Worm (Caenorhabditis elegans) whole organism, early embryonic: ENCODE measurements around the gene clp-6.

ENCODE experiments used
- B0310.2 ChIP-seq: sonication (generic microtip); optimal IDR thresholded peaks from 2 replicates; lab custom pipeline; 2016; ENCODE audit warnings: mild to moderate bottlenecking, missing genetic modification characterization, missing compliant biosample characterization
- F13C5.2 ChIP-seq: sonication (generic microtip); optimal IDR thresholded peaks from 2 replicates; lab custom pipeline; 2017; ENCODE audit warnings: mild to moderate bottlenecking, missing genetic modification characterization, inconsistent platforms, missing compliant biosample characterization
- aly-1 ChIP-seq: sonication (generic microtip); optimal IDR thresholded peaks from 2 replicates; lab custom pipeline; 2016; ENCODE audit warnings: missing genetic modification characterization, missing compliant biosample characterization
- ama-1 ChIP-seq: fragments of 150-350 bp; optimal IDR thresholded peaks from 2 replicates; lab custom pipeline; 2014
- ceh-13 ChIP-seq: fragments of 200-800 bp; sonication (Bioruptor generic); optimal IDR thresholded peaks from 2 replicates; lab custom pipeline; 2018; ENCODE audit warnings: mild to moderate bottlenecking, missing genetic modification characterization, missing compliant biosample characterization
- ceh-36 ChIP-seq: sonication (generic microtip); optimal IDR thresholded peaks from 2 replicates; lab custom pipeline; 2016; ENCODE audit warnings: missing genetic modification characterization, inconsistent platforms, missing compliant biosample characterization
- ets-7 ChIP-seq: sonication (generic microtip); optimal IDR thresholded peaks from 2 replicates; lab custom pipeline; 2016; ENCODE audit warnings: missing genotype, missing genetic modification characterization, missing compliant biosample characterization
- flt-1 ChIP-seq: fragments of 200-800 bp; sonication (Bioruptor generic); IDR thresholded peaks from 2 replicates; pipeline ENCODE4 v1.3.6; 2022; ENCODE audit warnings: missing genetic modification characterization, missing compliant biosample characterization
- hmbx-1 ChIP-seq: sonication (generic microtip); optimal IDR thresholded peaks from 2 replicates; lab custom pipeline; 2016; ENCODE audit warnings: mild to moderate bottlenecking, missing genetic modification characterization, missing compliant biosample characterization
- hmg-4 ChIP-seq: fragments of 200-800 bp; sonication (Bioruptor generic); optimal IDR thresholded peaks from 2 replicates; lab custom pipeline; 2018; ENCODE audit warnings: mild to moderate bottlenecking, missing genetic modification characterization, missing compliant biosample characterization
- hnd-1 ChIP-seq: sonication (generic microtip); optimal IDR thresholded peaks from 2 replicates; lab custom pipeline; 2016; ENCODE audit warnings: missing genetic modification characterization, missing compliant biosample characterization
- pes-1 ChIP-seq: fragments of 200-800 bp; sonication (Bioruptor generic); IDR thresholded peaks from 2 replicates; pipeline ENCODE4 v1.3.6; 2022; ENCODE audit warnings: missing genetic modification reagents, missing genetic modification characterization, missing compliant biosample characterization
- scrt-1 ChIP-seq: fragments of 200-800 bp; sonication (Bioruptor generic); IDR thresholded peaks from 2 replicates; pipeline ENCODE4 v1.3.6; 2022; ENCODE audit warnings: missing genetic modification characterization, missing compliant biosample characterization
- sea-1 ChIP-seq: fragments of 200-800 bp; sonication (Bioruptor generic); conservative IDR thresholded peaks from 2 replicates; pipeline ENCODE4 v1.3.6; 2022; ENCODE audit warnings: missing genetic modification characterization, missing compliant biosample characterization
- tbx-11 ChIP-seq: fragments of 200-800 bp; sonication (Bioruptor generic); IDR thresholded peaks from 2 replicates; pipeline ENCODE4 v1.3.6; 2022; ENCODE audit warnings: missing genetic modification characterization, missing compliant biosample characterization
- tbx-37 ChIP-seq: fragments of 200-800 bp; sonication (Bioruptor generic); conservative IDR thresholded peaks from 2 replicates; pipeline ENCODE4 v1.3.6; 2022; ENCODE audit warnings: missing genetic modification reagents, missing genetic modification characterization, missing compliant biosample characterization
- tra-4 ChIP-seq: sonication (generic microtip); optimal IDR thresholded peaks from 2 replicates; lab custom pipeline; 2017; ENCODE audit warnings: missing genetic modification characterization, missing compliant biosample characterization

clp-6 gene

ce11 chrIV:1408137-1408536 is 26.7 kb downstream of the clp-6 start:
- TF ChIP-seq scrt-1 (GFP tag; lab: Robert Waterston, UW), result no peak
- no peak for TF ChIP-seq ceh-13 (GFP tag; lab: Kevin White, UChicago)
- no peak for TF ChIP-seq sea-1 (GFP tag; lab: Robert Waterston, UW)
- TF ChIP-seq tbx-37 (GFP tag; lab: Robert Waterston, UW), result no peak
- TF ChIP-seq B0310.2 (tag; lab: Kevin White, UChicago), result no peak
- no peak for TF ChIP-seq hnd-1 (tag; lab: Kevin White, UChicago)

- TF ChIP-seq sea-1 (GFP tag; lab: Robert Waterston, UW) (no peak), B0310.2 (tag; lab: Kevin White, UChicago) (no peak), pes-1 (GFP tag; lab: Robert Waterston, UW) (no peak), tbx-11 (no peak), ceh-36 (tag; lab: Kevin White, UChicago) (no peak), ceh-13 (GFP tag; lab: Kevin White, UChicago) (no peak), ama-1 (no peak), F13C5.2 (tag; lab: Kevin White, UChicago) (no peak), tra-4 (no peak), hnd-1 (tag; lab: Kevin White, UChicago) (no peak), tbx-37 (GFP tag; lab: Robert Waterston, UW) (no peak), hmbx-1 (tag; lab: Kevin White, UChicago) (no peak), scrt-1 (GFP tag; lab: Robert Waterston, UW) (no peak), hmg-4 (GFP tag; lab: Kevin White, UChicago) (no peak), ets-7 (tag; lab: Kevin White, UChicago) (no peak), aly-1 (tag; lab: Kevin White, UChicago) (no peak), flt-1 (GFP tag; lab: Robert Waterston, UW) (no peak)
Observed at ce11 chrIV:1407507-1407906, 27.3 kb downstream of the clp-6 start.

- TF ChIP-seq tbx-37 (GFP tag; lab: Robert Waterston, UW) (no peak), hnd-1 (tag; lab: Kevin White, UChicago) (no peak), aly-1 (tag; lab: Kevin White, UChicago) (no peak), flt-1 (GFP tag; lab: Robert Waterston, UW) (no peak), F13C5.2 (tag; lab: Kevin White, UChicago) (no peak), ama-1 (no peak), ceh-13 (GFP tag; lab: Kevin White, UChicago) (no peak), tbx-11 (no peak), tra-4 (no peak), ets-7 (tag; lab: Kevin White, UChicago) (no peak), hmbx-1 (tag; lab: Kevin White, UChicago) (no peak), ceh-36 (tag; lab: Kevin White, UChicago) (no peak), pes-1 (GFP tag; lab: Robert Waterston, UW) (no peak), B0310.2 (tag; lab: Kevin White, UChicago) (no peak), scrt-1 (GFP tag; lab: Robert Waterston, UW) (no peak), sea-1 (GFP tag; lab: Robert Waterston, UW) (no peak)
Observed at ce11 chrIV:1407049-1407448, 27.8 kb downstream of the clp-6 start.

- no peak for TF ChIP-seq sea-1 (GFP tag; lab: Robert Waterston, UW)
- no peak for TF ChIP-seq B0310.2 (tag; lab: Kevin White, UChicago)
- TF ChIP-seq tbx-11, result no peak
- no peak for TF ChIP-seq ceh-13 (GFP tag; lab: Kevin White, UChicago)
- TF ChIP-seq hnd-1 (tag; lab: Kevin White, UChicago), result no peak
- no peak for TF ChIP-seq hmbx-1 (tag; lab: Kevin White, UChicago)
- no peak for TF ChIP-seq ama-1
- TF ChIP-seq F13C5.2 (tag; lab: Kevin White, UChicago), result no peak
- no peak for TF ChIP-seq ets-7 (tag; lab: Kevin White, UChicago)
- no peak for TF ChIP-seq hmg-4 (GFP tag; lab: Kevin White, UChicago)
- TF ChIP-seq tbx-37 (GFP tag; lab: Robert Waterston, UW), result no peak
- TF ChIP-seq aly-1 (tag; lab: Kevin White, UChicago), result no peak
- TF ChIP-seq scrt-1 (GFP tag; lab: Robert Waterston, UW), result no peak
- no peak for TF ChIP-seq tra-4
- TF ChIP-seq pes-1 (GFP tag; lab: Robert Waterston, UW), result no peak
Observed at ce11 chrIV:1406267-1406666, 28.6 kb downstream of the clp-6 start, which contains the start of gene spp-31. Gene spp-31, plus strand, starts transcription at chrIV:1406567.

- TF ChIP-seq sea-1 (GFP tag; lab: Robert Waterston, UW), result no peak
Observed at ce11 chrIV:1405780-1406179, 29.1 kb downstream of the clp-6 start.

ce11 chrIV:1403960-1404359 is 30.9 kb downstream of the clp-6 start:
- TF ChIP-seq tbx-11 (no peak), B0310.2 (tag; lab: Kevin White, UChicago) (no peak), scrt-1 (GFP tag; lab: Robert Waterston, UW) (no peak), ceh-36 (tag; lab: Kevin White, UChicago) (no peak), sea-1 (GFP tag; lab: Robert Waterston, UW) (no peak), hnd-1 (tag; lab: Kevin White, UChicago) (no peak), aly-1 (tag; lab: Kevin White, UChicago) (no peak), pes-1 (GFP tag; lab: Robert Waterston, UW) (no peak), ama-1 (no peak), hmg-4 (GFP tag; lab: Kevin White, UChicago) (no peak), flt-1 (GFP tag; lab: Robert Waterston, UW) (no peak), F13C5.2 (tag; lab: Kevin White, UChicago) (no peak), ceh-13 (GFP tag; lab: Kevin White, UChicago) (no peak)

ce11 chrIV:1400016-1400415 is 34.8 kb downstream of the clp-6 start:
- TF ChIP-seq hmg-4 (GFP tag; lab: Kevin White, UChicago) (no peak), B0310.2 (tag; lab: Kevin White, UChicago) (no peak), hmbx-1 (tag; lab: Kevin White, UChicago) (no peak), ceh-13 (GFP tag; lab: Kevin White, UChicago) (no peak), ceh-36 (tag; lab: Kevin White, UChicago) (no peak), aly-1 (tag; lab: Kevin White, UChicago) (no peak), sea-1 (GFP tag; lab: Robert Waterston, UW) (no peak), ets-7 (tag; lab: Kevin White, UChicago) (no peak), hnd-1 (tag; lab: Kevin White, UChicago) (no peak), ama-1 (no peak), F13C5.2 (tag; lab: Kevin White, UChicago) (no peak)
